Fruit fly (Drosophila melanogaster) whole organism, embryonic: ENCODE data around the gene CG9673.

ENCODE experiments used
- B-H1 ChIP-seq: fragments of 200-800 bp; sonication (Bioruptor generic); IDR thresholded peaks from 3 replicates; pipeline ENCODE4 v1.3.6; 2022; ENCODE audit warnings: missing biosample characterization, missing genetic modification characterization
- C15 ChIP-seq: fragments of 200-800 bp; sonication (Bioruptor generic); IDR thresholded peaks from 3 replicates; pipeline ENCODE4 v1.3.6; 2022; ENCODE audit warnings: missing biosample characterization, missing genetic modification characterization
- CG10147 ChIP-seq: fragments of 200-800 bp; sonication (Bioruptor generic); optimal IDR thresholded peaks from 2 replicates; lab custom pipeline; 2019; ENCODE audit warnings: missing biosample characterization, mild to moderate bottlenecking, missing genetic modification characterization, moderate library complexity
- CG12391 ChIP-seq: fragments of 200-800 bp; sonication (Bioruptor generic); optimal IDR thresholded peaks from 3 replicates; lab custom pipeline; 2018; ENCODE audit warnings: missing biosample characterization, mild to moderate bottlenecking, missing genetic modification characterization, moderate library complexity
- CG12744 ChIP-seq: fragments of 200-800 bp; sonication (Bioruptor generic); optimal IDR thresholded peaks from 2 replicates; lab custom pipeline; 2016; ENCODE audit warnings: missing biosample characterization, missing genetic modification characterization
- CG14050 ChIP-seq: fragments of 200-800 bp; sonication (Bioruptor generic); IDR thresholded peaks from 3 replicates; pipeline ENCODE4 v1.3.6; 2022; ENCODE audit warnings: missing biosample characterization, missing genetic modification characterization
- CG30020 ChIP-seq: fragments of 200-800 bp; optimal IDR thresholded peaks from 2 replicates; lab custom pipeline; 2019; ENCODE audit warnings: missing biosample characterization, mild to moderate bottlenecking, missing genetic modification characterization, moderate library complexity
- CG3281 ChIP-seq: fragments of 200-800 bp; sonication (Bioruptor generic); optimal IDR thresholded peaks from 3 replicates; lab custom pipeline; 2017; ENCODE audit warnings: missing biosample characterization, mild to moderate bottlenecking, missing genetic modification characterization
- CG34224 ChIP-seq: fragments of 200-800 bp; sonication (Bioruptor generic); IDR thresholded peaks from 3 replicates; pipeline ENCODE4 v1.3.6; 2022; ENCODE audit warnings: missing biosample characterization, missing genetic modification characterization; ENCODE audit not compliant: partially characterized antibody
- CG42726 ChIP-seq: fragments of 200-800 bp; sonication (Bioruptor generic); IDR thresholded peaks from 2 replicates; pipeline ENCODE4 v1.3.6; 2022; ENCODE audit warnings: missing biosample characterization, missing genetic modification characterization; ENCODE audit not compliant: partially characterized antibody
- CG43689 ChIP-seq: fragments of 200-800 bp; sonication (Bioruptor generic); IDR thresholded peaks from 2 replicates; pipeline ENCODE4 v1.3.6; 2022; ENCODE audit warnings: missing biosample characterization, missing genetic modification characterization
- CG4404 ChIP-seq: fragments of 200-800 bp; sonication (Bioruptor generic); IDR thresholded peaks from 2 replicates; pipeline ENCODE4 v1.3.6; 2022; ENCODE audit warnings: missing biosample characterization, missing genetic modification characterization
- CG7745 ChIP-seq: fragments of 200-800 bp; sonication (Bioruptor generic); optimal IDR thresholded peaks from 2 replicates; lab custom pipeline; 2018; ENCODE audit warnings: missing biosample characterization, mild to moderate bottlenecking, missing genetic modification characterization, moderate library complexity
- CG7786 ChIP-seq: fragments of 200-800 bp; sonication (Bioruptor generic); optimal IDR thresholded peaks from 2 replicates; lab custom pipeline; 2016; ENCODE audit warnings: missing biosample characterization, missing genetic modification characterization
- CG8281 ChIP-seq: fragments of 200-800 bp; sonication (Bioruptor generic); optimal IDR thresholded peaks from 2 replicates; lab custom pipeline; 2018; ENCODE audit warnings: missing biosample characterization, mild to moderate bottlenecking, missing genetic modification characterization, moderate library complexity
- CG8944 ChIP-seq: fragments of 200-800 bp; sonication (Bioruptor generic); optimal IDR thresholded peaks from 3 replicates; lab custom pipeline; 2016; ENCODE audit warnings: missing biosample characterization, missing genetic modification characterization
- Camta ChIP-seq: fragments of 200-800 bp; sonication (Bioruptor generic); optimal IDR thresholded peaks from 2 replicates; lab custom pipeline; 2016; ENCODE audit warnings: missing biosample characterization, missing genetic modification characterization
- D19A ChIP-seq: fragments of 200-800 bp; optimal IDR thresholded peaks from 3 replicates; lab custom pipeline; 2019; ENCODE audit warnings: missing biosample characterization, mild to moderate bottlenecking, missing genetic modification characterization, moderate library complexity
- D19B ChIP-seq: fragments of 200-800 bp; sonication (Bioruptor generic); optimal IDR thresholded peaks from 2 replicates; lab custom pipeline; 2017; ENCODE audit warnings: missing biosample characterization, mild to moderate bottlenecking, missing genetic modification characterization
- Dad ChIP-seq: fragments of 200-800 bp; sonication (Bioruptor generic); optimal IDR thresholded peaks from 3 replicates; lab custom pipeline; 2016; ENCODE audit warnings: missing biosample characterization, missing genetic modification characterization
- Dfd ChIP-seq, 2 experiments: fragments of >200 bp; optimal IDR thresholded peaks; 2 replicates each; lab custom pipeline; 2017; ENCODE audit warnings: missing biosample characterization in 2 of 2, missing genetic modification characterization in 2 of 2
- Dll ChIP-seq: fragments of 200-800 bp; sonication (Bioruptor generic); IDR thresholded peaks from 4 replicates; pipeline ENCODE4 v1.3.6; 2022; ENCODE audit warnings: missing biosample characterization, missing genetic modification characterization; ENCODE audit not compliant: partially characterized antibody
- Elba2 ChIP-seq: fragments of 200-800 bp; sonication (Bioruptor generic); optimal IDR thresholded peaks from 3 replicates; lab custom pipeline; 2016; ENCODE audit warnings: missing biosample characterization, missing genetic modification characterization
- Ets97D ChIP-seq: fragments of 200-800 bp; sonication (Bioruptor generic); optimal IDR thresholded peaks from 3 replicates; lab custom pipeline; 2016; ENCODE audit warnings: missing biosample characterization, missing genetic modification characterization
- GATAe ChIP-seq: fragments of 200-800 bp; sonication (Bioruptor generic); conservative IDR thresholded peaks from 2 replicates; pipeline ENCODE4 v1.3.6; 2022; ENCODE audit warnings: missing biosample characterization, missing genetic modification characterization
- Hr78 ChIP-seq, 2 experiments: fragments of 200-800 bp in 1 of 2; fragments of >200 bp in 1 of 2; sonication (Bioruptor generic) in 1 of 2; optimal IDR thresholded peaks; 2 replicates each; lab custom pipeline; 2017 to 2019; ENCODE audit warnings: missing biosample characterization in 2 of 2, missing genetic modification characterization in 2 of 2, mild to moderate bottlenecking in 1 of 2, moderate library complexity in 1 of 2
- Lpt ChIP-seq: fragments of >200 bp; optimal IDR thresholded peaks from 2 replicates; lab custom pipeline; 2018; ENCODE audit warnings: missing biosample characterization, missing genetic modification characterization
- Max ChIP-seq: fragments of 200-800 bp; sonication (Bioruptor generic); optimal IDR thresholded peaks from 2 replicates; lab custom pipeline; 2016; ENCODE audit warnings: missing biosample characterization, mild to moderate bottlenecking, missing genetic modification characterization
- Meics ChIP-seq: fragments of 200-800 bp; sonication (Bioruptor generic); optimal IDR thresholded peaks from 2 replicates; lab custom pipeline; 2017; ENCODE audit warnings: missing biosample characterization, mild to moderate bottlenecking, missing genetic modification characterization
- Mes4 ChIP-seq: fragments of 200-800 bp; sonication (Bioruptor generic); optimal IDR thresholded peaks from 2 replicates; lab custom pipeline; 2016; ENCODE audit warnings: missing biosample characterization, missing genetic modification characterization
- Nf-YC ChIP-seq: fragments of 200-800 bp; optimal IDR thresholded peaks from 3 replicates; lab custom pipeline; 2019; ENCODE audit warnings: missing biosample characterization, mild to moderate bottlenecking, missing genetic modification characterization, moderate library complexity
- Ravus ChIP-seq: fragments of 200-800 bp; sonication (Bioruptor generic); IDR thresholded peaks from 2 replicates; pipeline ENCODE4 v1.3.6; 2022; ENCODE audit warnings: missing biosample characterization, missing genetic modification characterization
- Sry-β ChIP-seq: fragments of 200-800 bp; sonication (Bioruptor generic); optimal IDR thresholded peaks from 2 replicates; lab custom pipeline; 2018; ENCODE audit warnings: missing biosample characterization, mild to moderate bottlenecking, missing genetic modification characterization, moderate library complexity
- Sry-δ ChIP-seq: fragments of 200-800 bp; sonication (Bioruptor generic); optimal IDR thresholded peaks from 2 replicates; lab custom pipeline; 2016; ENCODE audit warnings: missing biosample characterization, missing genetic modification characterization
- aop ChIP-seq: fragments of 200-800 bp; sonication (Bioruptor generic); IDR thresholded peaks from 2 replicates; pipeline ENCODE4 v1.3.6; 2022; ENCODE audit warnings: missing biosample characterization, missing genetic modification characterization
- crol ChIP-seq: fragments of 200-800 bp; sonication (Bioruptor generic); IDR thresholded peaks from 2 replicates; pipeline ENCODE4 v1.3.6; 2022; ENCODE audit warnings: missing biosample characterization, missing genetic modification characterization
- fd3F ChIP-seq: fragments of 200-800 bp; sonication (Bioruptor generic); optimal IDR thresholded peaks from 2 replicates; lab custom pipeline; 2018; ENCODE audit warnings: missing biosample characterization, mild to moderate bottlenecking, missing genetic modification characterization, moderate library complexity
- fd64A ChIP-seq: fragments of 200-800 bp; sonication (Bioruptor generic); optimal IDR thresholded peaks from 3 replicates; lab custom pipeline; 2018; ENCODE audit warnings: missing biosample characterization, mild to moderate bottlenecking, missing genetic modification characterization
- gro ChIP-seq: fragments of 200-800 bp; sonication (Bioruptor generic); optimal IDR thresholded peaks from 2 replicates; lab custom pipeline; 2016; ENCODE audit warnings: missing biosample characterization, missing genetic modification characterization
- gt ChIP-seq: fragments of 200-800 bp; sonication (Bioruptor generic); IDR thresholded peaks from 2 replicates; pipeline ENCODE4 v1.3.6; 2022; ENCODE audit warnings: missing biosample characterization, missing genetic modification characterization
- her ChIP-seq: fragments of 200-800 bp; sonication (Bioruptor generic); optimal IDR thresholded peaks from 2 replicates; lab custom pipeline; 2016; ENCODE audit warnings: missing biosample characterization, missing genetic modification characterization
- insv ChIP-seq, 2 experiments: fragments of 200-800 bp; sonication (Bioruptor generic); optimal IDR thresholded peaks; 3 replicates each; lab custom pipeline; 2016 to 2018; ENCODE audit warnings: missing biosample characterization in 2 of 2, missing genetic modification characterization in 2 of 2
- jigr1 ChIP-seq: fragments of 200-800 bp; sonication (Bioruptor generic); IDR thresholded peaks from 3 replicates; pipeline ENCODE4 v1.3.6; 2022; ENCODE audit warnings: missing biosample characterization, missing genetic modification characterization
- kay ChIP-seq: fragments of 200-800 bp; sonication (Bioruptor generic); optimal IDR thresholded peaks from 2 replicates; lab custom pipeline; 2016; ENCODE audit warnings: missing biosample characterization, missing genetic modification characterization
- knrl ChIP-seq: fragments of 200-800 bp; sonication (Bioruptor generic); IDR thresholded peaks from 3 replicates; pipeline ENCODE4 v1.3.6; 2022; ENCODE audit warnings: missing biosample characterization, missing genetic modification characterization; ENCODE audit not compliant: partially characterized antibody
- lab ChIP-seq: fragments of 200-800 bp; sonication (Bioruptor generic); optimal IDR thresholded peaks from 3 replicates; lab custom pipeline; 2017; ENCODE audit warnings: missing biosample characterization, missing genetic modification characterization, mild to moderate bottlenecking, moderate library complexity, missing genetic modification reagents
- p53 ChIP-seq: fragments of 200-800 bp; sonication (Bioruptor generic); optimal IDR thresholded peaks from 2 replicates; lab custom pipeline; 2016; ENCODE audit warnings: missing biosample characterization, missing genetic modification characterization
- run ChIP-seq: fragments of 200-800 bp; sonication (Bioruptor generic); optimal IDR thresholded peaks from 3 replicates; lab custom pipeline; 2018; ENCODE audit warnings: missing biosample characterization, mild to moderate bottlenecking, missing genetic modification characterization
- sima ChIP-seq: fragments of 200-800 bp; sonication (Bioruptor generic); optimal IDR thresholded peaks from 2 replicates; lab custom pipeline; 2016; ENCODE audit warnings: missing biosample characterization, missing genetic modification characterization
- twi ChIP-seq: fragments of 200-800 bp; optimal IDR thresholded peaks from 2 replicates; lab custom pipeline; 2019; ENCODE audit warnings: missing biosample characterization, mild to moderate bottlenecking, missing genetic modification characterization, moderate library complexity

Gene CG9673

DNA sequence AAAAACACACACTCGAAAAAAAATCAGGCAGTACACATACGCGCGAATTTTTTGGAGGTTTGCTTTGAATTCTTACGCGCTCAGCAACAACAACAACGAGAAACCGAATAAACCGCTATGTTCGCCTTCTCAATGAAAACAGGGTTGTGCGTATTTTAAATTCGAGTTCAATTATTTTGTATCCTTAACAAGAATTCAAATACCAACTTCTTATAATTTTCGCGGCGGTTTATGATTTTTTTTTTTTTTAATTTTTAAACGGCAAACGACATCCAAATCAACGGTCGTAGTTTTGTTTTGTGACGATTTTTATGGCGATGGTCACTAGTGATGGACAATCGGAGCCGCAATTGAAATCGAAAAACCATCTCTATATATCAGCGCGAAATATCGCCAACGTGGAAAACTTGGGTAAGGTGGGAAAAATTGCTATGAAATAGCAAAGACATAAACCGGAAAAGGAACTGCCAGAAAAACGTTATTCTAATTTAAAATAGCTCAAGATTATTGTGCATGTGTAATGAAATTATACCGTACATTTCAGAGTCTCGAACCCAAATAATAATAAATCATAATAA is 48.0 kb upstream of the CG9673 start, which contains the start of gene goe (continued):
- peak in 1 of 2 experiments; percentile 78 for TF ChIP-seq insv (GFP tag; optimal IDR thresholded peaks at IDR 0.05; lab: Kevin White, UChicago)
- peak; percentile 86 for TF ChIP-seq Dll (GFP tag; lab: Robert Waterston, UW)
- TF ChIP-seq Dfd (GFP tag; optimal IDR thresholded peaks at IDR 0.05; lab: Kevin White, UChicago): no peak
- no peak for TF ChIP-seq crol (GFP tag; lab: Robert Waterston, UW)
- peak; percentile 26 for TF ChIP-seq Sry-β (GFP tag; lab: Kevin White, UChicago)
- peak; percentile 80 for TF ChIP-seq CG7786 (GFP tag; lab: Kevin White, UChicago)
- TF ChIP-seq CG43689: peak; percentile 74
- no peak for TF ChIP-seq fd64A (GFP tag; lab: Kevin White, UChicago)
- TF ChIP-seq CG8281 (tag; lab: Kevin White, UChicago): peak; percentile 39
- peak; percentile 72 for TF ChIP-seq sima (GFP tag; lab: Kevin White, UChicago)
- TF ChIP-seq Meics (GFP tag; lab: Kevin White, UChicago): peak; percentile 85
- peak; percentile 76 for TF ChIP-seq CG12744
- TF ChIP-seq aop (GFP tag; lab: Robert Waterston, UW): 0 out of 2 replicates have a peak, but pooled peaks have one; percentile 30
- peak; percentile 84 for TF ChIP-seq lab (GFP tag; lab: Kevin White, UChicago)
- peak; percentile 37 for TF ChIP-seq Max (GFP tag; lab: Kevin White, UChicago)
- TF ChIP-seq CG30020: peak; percentile 38
- TF ChIP-seq kay (GFP tag; lab: Kevin White, UChicago): peak; percentile 38
- TF ChIP-seq p53 (GFP tag; lab: Kevin White, UChicago): peak; percentile 85
- peak; percentile 49 for TF ChIP-seq CG10147
- peak; percentile 69; the same call in 1 of the 3 replicates for TF ChIP-seq C15 (GFP tag; lab: Robert Waterston, UW)
- TF ChIP-seq twi (tag; lab: Kevin White, UChicago): peak; percentile 63
- peak; percentile 87 for TF ChIP-seq knrl (GFP tag; lab: Robert Waterston, UW)
- no peak for TF ChIP-seq jigr1 (GFP tag; lab: Robert Waterston, UW)
- TF ChIP-seq Elba2 (GFP tag; lab: Kevin White, UChicago): peak; percentile 13
- peak; percentile 95 for TF ChIP-seq CG42726 (GFP tag; lab: Robert Waterston, UW)
- TF ChIP-seq Sry-δ (GFP tag; lab: Kevin White, UChicago): peak; percentile 98
- peak; percentile 53 for TF ChIP-seq run
- peak; percentile 85 for TF ChIP-seq Mes4 (GFP tag; lab: Kevin White, UChicago)
- no peak for TF ChIP-seq CG7745 (tag; lab: Kevin White, UChicago)
- TF ChIP-seq Hr78 (GFP tag; optimal IDR thresholded peaks at IDR 0.05; lab: Kevin White, UChicago): no peak
- peak; percentile 85 for TF ChIP-seq CG8944
- TF ChIP-seq Nf-YC (tag; lab: Kevin White, UChicago): peak; percentile 25
- peak; percentile 77 for TF ChIP-seq CG3281 (GFP tag; lab: Kevin White, UChicago)
- peak; percentile 86 for TF ChIP-seq CG34224 (GFP tag; lab: Robert Waterston, UW)
- peak; percentile 100 for TF ChIP-seq Ets97D
- TF ChIP-seq Ravus (GFP tag; lab: Robert Waterston, UW): peak; percentile 2; the same call in 1 of the 2 replicates
- TF ChIP-seq CG4404: peak; percentile 20; the same call in 1 of the 2 replicates
- no peak for TF ChIP-seq D19A (tag; lab: Kevin White, UChicago)
- TF ChIP-seq gt (GFP tag; lab: Robert Waterston, UW): peak; percentile 22; the same call in 1 of the 2 replicates
- peak; percentile 39 for TF ChIP-seq fd3F (GFP tag; lab: Kevin White, UChicago)
- peak; percentile 51; the same call in 1 of the 2 replicates for TF ChIP-seq GATAe (GFP tag; lab: Robert Waterston, UW)
- peak; percentile 94 for TF ChIP-seq gro (GFP tag; lab: Kevin White, UChicago)
- TF ChIP-seq her (GFP tag; lab: Kevin White, UChicago): peak; percentile 79
- TF ChIP-seq Camta (GFP tag; lab: Kevin White, UChicago): peak; percentile 72
- no peak for TF ChIP-seq Lpt (GFP tag; lab: Kevin White, UChicago)
- peak; percentile 50 for TF ChIP-seq B-H1 (GFP tag; lab: Robert Waterston, UW)
- peak; percentile 86 for TF ChIP-seq CG12391
- peak; percentile 90 for TF ChIP-seq Dad
- peak; percentile 20 for TF ChIP-seq D19B (GFP tag; lab: Kevin White, UChicago)
- TF ChIP-seq CG14050 (GFP tag; lab: Robert Waterston, UW): peak; percentile 65
